Worm (Caenorhabditis elegans) whole organism, L1 larva: Measurements from ENCODE around the gene cpt-1.

ENCODE experiments used
- C04F5.9 ChIP-seq: sonication (generic microtip); optimal IDR thresholded peaks from 2 replicates; lab custom pipeline; 2016; ENCODE audit warnings: missing genetic modification characterization, missing compliant biosample characterization
- ama-1 ChIP-seq: fragments of 150-350 bp; optimal IDR thresholded peaks from 2 replicates; lab custom pipeline; 2014
- blmp-1 ChIP-seq: fragments of 150-350 bp; optimal IDR thresholded peaks from 2 replicates; lab custom pipeline; 2014; ENCODE audit warnings: missing biosample characterization, missing genetic modification characterization
- ces-1 ChIP-seq: fragments of 150-350 bp; optimal IDR thresholded peaks from 2 replicates; lab custom pipeline; 2014; ENCODE audit warnings: missing biosample characterization, missing genetic modification reagents, missing genetic modification characterization
- dpl-1 ChIP-seq, 3 experiments: fragments of 150-350 bp in 2 of 3; sonication (generic microtip) in 1 of 3; optimal IDR thresholded peaks; 2 replicates each; lab custom pipeline; 2014 to 2017; ENCODE audit warnings: missing biosample characterization in 3 of 3, missing genetic modification characterization in 3 of 3, missing genetic modification reagents in 3 of 3
- efl-1 ChIP-seq, 4 experiments: fragments of 150-350 bp; optimal IDR thresholded peaks in 3 of 4; peaks in 1 of 4; 1 replicate in 1 of 4; 2 replicates in 3 of 4; lab custom pipeline; 2014; ENCODE audit warnings: missing biosample characterization in 2 of 4, missing genetic modification characterization in 2 of 4, missing genetic modification reagents in 2 of 4
- egl-13 ChIP-seq: sonication (generic microtip); optimal IDR thresholded peaks from 2 replicates; lab custom pipeline; 2016; ENCODE audit warnings: missing genotype, missing genetic modification reagents, missing genetic modification characterization, missing compliant biosample characterization
- egl-27 ChIP-seq, 2 experiments: fragments of 150-350 bp in 1 of 2; sonication (generic microtip); optimal IDR thresholded peaks; 3 replicates each; lab custom pipeline; 2017 to 2018; ENCODE audit warnings: missing biosample characterization in 2 of 2, missing genetic modification characterization in 2 of 2, missing genetic modification reagents in 2 of 2
- elt-3 ChIP-seq, 6 experiments: fragments of 150-350 bp in 1 of 6; sonication (generic microtip); optimal IDR thresholded peaks; 2 replicates each; lab custom pipeline; 2017 to 2018; ENCODE audit warnings: missing biosample characterization in 6 of 6, missing genetic modification characterization in 6 of 6, inconsistent platforms in 1 of 6
- ets-5 ChIP-seq: fragments of 200-800 bp; sonication (Bioruptor generic); IDR thresholded peaks from 2 replicates; pipeline ENCODE4 v1.3.6; 2022; ENCODE audit warnings: missing genetic modification characterization, missing compliant biosample characterization
- fkh-8 ChIP-seq: sonication (generic microtip); optimal IDR thresholded peaks from 2 replicates; lab custom pipeline; 2016; ENCODE audit warnings: mild to moderate bottlenecking, missing genetic modification characterization, missing compliant biosample characterization
- grh-1 ChIP-seq: fragments of 200-800 bp; sonication (Bioruptor generic); IDR thresholded peaks from 2 replicates; pipeline ENCODE4 v1.3.6; 2022; ENCODE audit warnings: missing genetic modification reagents, missing genetic modification characterization, missing compliant biosample characterization
- irx-1 ChIP-seq: sonication (generic microtip); optimal IDR thresholded peaks from 2 replicates; lab custom pipeline; 2016; ENCODE audit warnings: missing genetic modification characterization, missing compliant biosample characterization
- isw-1 ChIP-seq: fragments of 200-800 bp; sonication (Bioruptor generic); IDR thresholded peaks from 2 replicates; pipeline ENCODE4 v1.3.6; 2022; ENCODE audit warnings: missing genetic modification characterization, missing compliant biosample characterization
- jun-1 ChIP-seq: fragments of 150-350 bp; optimal IDR thresholded peaks from 2 replicates; lab custom pipeline; 2014; ENCODE audit warnings: missing biosample characterization, missing genetic modification reagents, missing genetic modification characterization
- lin-14 ChIP-seq: fragments of 200-800 bp; sonication (Bioruptor generic); optimal IDR thresholded peaks from 2 replicates; lab custom pipeline; 2018; ENCODE audit warnings: mild to moderate bottlenecking, missing genetic modification characterization, moderate library complexity, missing compliant biosample characterization
- lin-35 ChIP-seq, 2 experiments: fragments of 150-350 bp; optimal IDR thresholded peaks; 2 replicates each; lab custom pipeline; 2014; ENCODE audit warnings: missing biosample characterization in 2 of 2, missing genetic modification characterization in 2 of 2, missing genetic modification reagents in 2 of 2
- lsy-2 ChIP-seq, 2 experiments: fragments of 150-350 bp; optimal IDR thresholded peaks; 2 replicates each; lab custom pipeline; 2014; ENCODE audit warnings: missing biosample characterization in 2 of 2, missing genetic modification characterization in 2 of 2
- mdl-1 ChIP-seq, 2 experiments: fragments of 150-350 bp; optimal IDR thresholded peaks; 2 replicates each; lab custom pipeline; 2014 to 2017; ENCODE audit warnings: missing biosample characterization in 2 of 2, missing genetic modification characterization in 2 of 2, inconsistent platforms in 1 of 2
- nhr-11 ChIP-seq: fragments of 150-350 bp; optimal IDR thresholded peaks from 2 replicates; lab custom pipeline; 2014; ENCODE audit warnings: missing biosample characterization, missing genetic modification characterization
- nhr-19 ChIP-seq: fragments of 200-800 bp; sonication (Bioruptor generic); conservative IDR thresholded peaks from 2 replicates; pipeline ENCODE4 v1.3.6; 2022; ENCODE audit warnings: missing genetic modification characterization, missing compliant biosample characterization
- nhr-20 ChIP-seq: sonication (generic microtip); optimal IDR thresholded peaks from 2 replicates; lab custom pipeline; 2016; ENCODE audit warnings: mild to moderate bottlenecking, missing genetic modification characterization, missing compliant biosample characterization
- nhr-47 ChIP-seq: sonication (generic microtip); optimal IDR thresholded peaks from 2 replicates; lab custom pipeline; 2016; ENCODE audit warnings: mild to moderate bottlenecking, missing genetic modification characterization, moderate library complexity, missing compliant biosample characterization
- nhr-71 ChIP-seq: sonication (generic microtip); optimal IDR thresholded peaks from 2 replicates; lab custom pipeline; 2016; ENCODE audit warnings: mild to moderate bottlenecking, missing genetic modification characterization, moderate library complexity, missing compliant biosample characterization
- nhr-76 ChIP-seq: sonication (generic microtip); optimal IDR thresholded peaks from 2 replicates; lab custom pipeline; 2017; ENCODE audit warnings: missing biosample characterization, missing genetic modification characterization
- nhr-85 ChIP-seq: sonication (generic microtip); peaks from one replicate; lab custom pipeline; 2016; ENCODE audit warnings: missing genetic modification characterization, inconsistent platforms, missing compliant biosample characterization
- nhr-90 ChIP-seq: sonication (generic microtip); optimal IDR thresholded peaks from 2 replicates; lab custom pipeline; 2016; ENCODE audit warnings: mild to moderate bottlenecking, missing genetic modification characterization, missing compliant biosample characterization; ENCODE audit not compliant: poor library complexity
- pax-3 ChIP-seq: fragments of 200-800 bp; sonication (Bioruptor generic); optimal IDR thresholded peaks from 2 replicates; lab custom pipeline; 2018; ENCODE audit warnings: mild to moderate bottlenecking, missing genetic modification characterization, moderate library complexity, missing compliant biosample characterization
- rnt-1 ChIP-seq: sonication (generic microtip); optimal IDR thresholded peaks from 2 replicates; lab custom pipeline; 2016; ENCODE audit warnings: mild to moderate bottlenecking, missing genetic modification characterization, moderate library complexity, missing compliant biosample characterization
- skn-1 ChIP-seq: fragments of 150-350 bp; optimal IDR thresholded peaks from 2 replicates; lab custom pipeline; 2014; ENCODE audit warnings: missing biosample characterization, missing genetic modification characterization
- snpc-4 ChIP-seq: fragments of 150-350 bp; optimal IDR thresholded peaks from 2 replicates; lab custom pipeline; 2014; ENCODE audit warnings: missing biosample characterization, missing genetic modification characterization
- snu-23 ChIP-seq: sonication (generic microtip); optimal IDR thresholded peaks from 2 replicates; lab custom pipeline; 2016; ENCODE audit warnings: missing genetic modification characterization, missing compliant biosample characterization
- sox-4 ChIP-seq: sonication (generic microtip); optimal IDR thresholded peaks from 2 replicates; lab custom pipeline; 2016; ENCODE audit warnings: missing genetic modification characterization, missing compliant biosample characterization
- sup-37 ChIP-seq: fragments of 200-800 bp; sonication (Bioruptor generic); optimal IDR thresholded peaks from 2 replicates; lab custom pipeline; 2018; ENCODE audit warnings: mild to moderate bottlenecking, missing genetic modification characterization, missing compliant biosample characterization
- swsn-7 ChIP-seq: sonication (generic microtip); optimal IDR thresholded peaks from 2 replicates; lab custom pipeline; 2016; ENCODE audit warnings: missing genetic modification characterization, missing compliant biosample characterization
- tbx-2 ChIP-seq: sonication (generic microtip); optimal IDR thresholded peaks from 2 replicates; lab custom pipeline; 2016; ENCODE audit warnings: missing genetic modification characterization, missing compliant biosample characterization
- unc-130 ChIP-seq: fragments of 150-350 bp; optimal IDR thresholded peaks from 2 replicates; lab custom pipeline; 2017; ENCODE audit warnings: missing biosample characterization, missing genetic modification characterization, inconsistent platforms
- unc-30 ChIP-seq: sonication (generic microtip); optimal IDR thresholded peaks from 2 replicates; lab custom pipeline; 2017; ENCODE audit warnings: missing biosample characterization, missing genetic modification characterization
- ztf-4 ChIP-seq: fragments of 150-350 bp; optimal IDR thresholded peaks from 2 replicates; lab custom pipeline; 2014; ENCODE audit warnings: missing biosample characterization, missing genetic modification characterization

cpt-1 gene

DNA sequence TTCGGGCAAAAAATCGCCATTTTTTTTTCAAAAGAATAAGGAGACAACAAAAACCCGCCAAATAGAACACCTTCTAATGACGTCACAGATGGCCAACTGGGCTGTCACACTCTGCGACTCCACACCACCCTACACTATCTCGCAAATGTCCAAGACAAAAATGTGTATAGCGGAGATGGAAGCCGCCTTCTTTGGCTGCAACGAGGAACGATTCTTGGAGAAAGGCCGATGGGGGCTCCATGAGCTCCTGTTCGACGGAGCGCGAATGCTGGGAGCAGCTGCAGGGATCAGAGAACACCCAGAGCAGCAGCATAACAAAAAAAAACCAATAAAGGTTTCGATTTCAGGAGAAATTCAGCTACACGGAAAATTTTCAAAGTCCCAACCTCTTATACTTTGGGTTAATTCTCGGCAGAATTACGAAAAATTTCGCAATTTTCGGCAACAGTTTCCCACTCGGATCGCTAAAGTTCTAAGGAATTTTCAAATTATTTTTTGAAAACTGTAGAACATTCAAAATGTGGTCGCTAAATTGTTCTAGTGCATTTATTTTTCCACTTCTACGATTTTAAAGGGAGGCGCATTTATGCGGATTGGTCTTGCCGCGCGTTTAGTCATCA is 9.6 kb upstream of the cpt-1 start (continued):
- TF ChIP-seq nhr-20 (tag; lab: Kevin White, UChicago) (peak; percentile 4), nhr-71 (peak; percentile 51), egl-27 (tag; optimal IDR thresholded peaks at IDR 0.05; lab: Kevin White, UChicago) (no peak), snu-23 (peak; percentile 41), ztf-4 (tag; lab: Kevin White, UChicago) (no peak), irx-1 (tag; lab: Kevin White, UChicago) (no peak), snpc-4 (tag; lab: Kevin White, UChicago) (no peak), sup-37 (GFP tag; lab: Kevin White, UChicago) (no peak), jun-1 (tag; lab: Kevin White, UChicago) (no peak), rnt-1 (tag; lab: Kevin White, UChicago) (no peak), unc-30 (tag; lab: Kevin White, UChicago) (no peak)

DNA sequence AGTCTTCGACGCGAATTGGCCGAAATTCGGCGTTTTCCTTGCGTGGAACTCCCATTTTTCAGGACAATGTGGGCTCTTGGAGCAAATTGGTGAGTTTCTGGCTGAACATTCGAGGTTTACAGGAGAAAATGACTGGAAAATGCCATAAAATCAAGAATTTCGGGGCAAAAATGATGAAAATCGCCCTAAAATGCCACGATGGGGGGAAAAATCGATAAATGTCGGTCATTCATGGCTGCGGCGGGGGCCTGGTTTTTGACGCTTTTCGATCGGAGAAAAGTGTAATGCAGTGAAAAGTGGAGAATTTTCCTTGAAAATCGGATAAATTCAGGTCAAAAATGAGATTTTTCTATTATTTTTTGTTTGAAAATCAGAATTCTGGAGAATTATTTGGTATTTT is 8.9 kb upstream of the cpt-1 start, which contains the start of the genes Y46G5A.18 and Y46G5A.47:
Gene Y46G5A.18, minus strand, starts transcription at position 101 of the 400 bp plus-strand sequence.
Gene Y46G5A.47, minus strand, starts transcription at position 146 of the 400 bp plus-strand sequence.
- no peak for TF ChIP-seq isw-1
- TF ChIP-seq C04F5.9 (tag; lab: Kevin White, UChicago), result no peak
- no peak for TF ChIP-seq snpc-4 (tag; lab: Kevin White, UChicago)
- TF ChIP-seq nhr-71, result no peak
- TF ChIP-seq unc-130, result no peak
- TF ChIP-seq elt-3 (tag; optimal IDR thresholded peaks at IDR 0.05; lab: Kevin White, UChicago), result no peak
- no peak for TF ChIP-seq ets-5 (GFP tag; lab: Robert Waterston, UW)

DNA sequence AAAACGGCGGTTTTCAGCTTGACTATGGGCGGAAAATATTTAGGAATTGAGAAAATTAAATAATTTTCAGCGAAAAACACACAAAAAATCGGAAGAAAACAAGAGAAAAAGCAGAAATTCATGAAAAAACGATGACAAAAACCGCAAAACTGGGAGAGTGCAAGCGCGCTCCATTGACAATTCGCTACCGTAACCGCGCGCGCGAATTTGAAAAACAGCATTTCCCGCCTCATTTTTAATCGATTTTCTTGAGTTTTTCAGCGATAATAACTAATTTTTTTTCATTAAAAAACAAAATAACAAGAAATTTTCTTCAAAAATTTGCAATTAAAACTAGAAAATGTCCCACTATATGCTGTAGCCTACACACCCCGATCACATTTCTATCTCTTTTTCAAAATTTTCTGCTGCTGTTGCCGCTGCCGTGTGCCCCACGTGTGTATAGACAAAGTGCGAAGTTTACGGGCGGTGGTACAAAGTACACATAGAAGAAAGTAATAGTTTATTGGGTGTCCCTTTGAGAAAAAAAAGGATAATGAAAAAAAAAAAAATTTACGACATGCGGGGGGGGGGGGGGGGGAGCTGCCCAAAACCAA is 3.8 kb upstream of the cpt-1 start:
- TF ChIP-seq sox-4 (no peak), nhr-90 (tag; lab: Kevin White, UChicago) (peak; percentile 6), ama-1 (no peak), nhr-85 (tag; lab: Kevin White, UChicago) (peak; percentile 45), lsy-2 (tag; optimal IDR thresholded peaks at IDR 0.05; lab: Kevin White, UChicago) (peak; percentile 82 to 85), elt-3 (tag; optimal IDR thresholded peaks at IDR 0.05; lab: Kevin White, UChicago) (peak in 2 of 6 experiments; percentile 21 to 32), swsn-7 (peak; percentile 3), pax-3 (tag; lab: Kevin White, UChicago) (no peak), efl-1 (optimal IDR thresholded peaks at IDR 0.05; lab: Kevin White, UChicago) (peak; percentile 46 to 86), efl-1 (GFP tag; optimal IDR thresholded peaks at IDR 0.05 in 1 of 2; lab: Kevin White, UChicago) (peak; percentile 70 to 71), nhr-47 (tag; lab: Kevin White, UChicago) (peak; percentile 37), ztf-4 (tag; lab: Kevin White, UChicago) (peak; percentile 4), irx-1 (tag; lab: Kevin White, UChicago) (peak; percentile 51), nhr-11 (tag; lab: Kevin White, UChicago) (peak; percentile 75), ces-1 (GFP tag; lab: Kevin White, UChicago) (no peak), grh-1 (GFP tag; lab: Robert Waterston, UW) (peak; percentile 34; the same call in 1 of the 2 replicates), tbx-2 (peak; percentile 63), isw-1 (no peak), mdl-1 (tag; optimal IDR thresholded peaks at IDR 0.05; lab: Kevin White, UChicago) (peak in 1 of 2 experiments; percentile 83), nhr-19 (GFP tag; lab: Robert Waterston, UW) (peak; percentile 57), blmp-1 (peak; percentile 65), nhr-20 (tag; lab: Kevin White, UChicago) (peak; percentile 83), skn-1 (tag; lab: Kevin White, UChicago) (no peak), unc-130 (peak; percentile 53), egl-13 (tag; lab: Kevin White, UChicago) (no peak), fkh-8 (tag; lab: Kevin White, UChicago) (no peak), lin-35 (GFP tag; optimal IDR thresholded peaks at IDR 0.05; lab: Kevin White, UChicago) (peak; percentile 14 to 36), lin-14 (GFP tag; lab: Kevin White, UChicago) (peak; percentile 76), snu-23 (peak; percentile 61), nhr-71 (peak; percentile 68), dpl-1 (GFP tag; optimal IDR thresholded peaks at IDR 0.05; lab: Kevin White, UChicago) (peak; percentile 38 to 74 (median 53)), nhr-76 (tag; lab: Kevin White, UChicago) (no peak)
